Worm (Caenorhabditis elegans) whole organism, midembryonic: Measurements from ENCODE around the gene F09E5.3.

Experiments used
- cog-1 ChIP-seq: sonication (generic microtip); optimal IDR thresholded peaks from 2 replicates; lab custom pipeline; 2016; ENCODE audit warnings: missing genetic modification characterization, missing compliant biosample characterization
- flt-1 ChIP-seq: fragments of 200-800 bp; sonication (Bioruptor generic); IDR thresholded peaks from 2 replicates; pipeline ENCODE4 v1.3.6; 2022; ENCODE audit warnings: missing genetic modification characterization, missing compliant biosample characterization
- klf-2 ChIP-seq: fragments of 200-800 bp; sonication (Bioruptor generic); conservative IDR thresholded peaks from 2 replicates; pipeline ENCODE4 v1.3.6; 2022; ENCODE audit warnings: missing genetic modification reagents, missing genetic modification characterization, missing compliant biosample characterization

DNA sequence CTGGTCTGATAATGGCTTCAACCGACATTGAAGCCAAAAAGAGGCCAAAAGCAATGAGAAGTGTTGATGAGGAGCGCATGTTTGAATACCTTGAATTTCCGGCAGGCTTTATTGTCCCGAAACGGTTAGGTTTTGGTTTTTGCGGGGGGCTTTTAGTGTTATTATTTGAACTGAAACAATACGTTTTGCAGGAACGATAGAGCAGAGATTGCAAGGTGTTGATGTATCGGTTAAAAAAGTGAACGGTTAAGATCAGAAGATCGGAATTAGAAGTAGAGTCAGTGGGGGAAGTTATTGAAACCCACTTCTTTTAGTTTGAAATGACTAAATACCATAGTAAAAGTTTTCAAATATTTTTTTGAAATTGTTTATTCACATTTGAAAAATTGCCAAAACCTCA, 33.8 kb downstream of the F09E5.3 start, which contains the start of gene clec-141:
- TF ChIP-seq flt-1 (GFP tag; lab: Robert Waterston, UW): no peak
- TF ChIP-seq cog-1: no peak
- no peak for TF ChIP-seq klf-2 (GFP tag; lab: Robert Waterston, UW)
